Worm (Caenorhabditis elegans) whole organism, L4 larva: Measurements from ENCODE around the gene T16G1.9.

ENCODE experiments used
- F10B5.3 ChIP-seq: sonication (generic microtip); optimal IDR thresholded peaks from 2 replicates; lab custom pipeline; 2016; ENCODE audit warnings: mild to moderate bottlenecking, missing genetic modification characterization, missing compliant biosample characterization
- Y5F2A.4 ChIP-seq: fragments of 200-800 bp; sonication (Bioruptor generic); optimal IDR thresholded peaks from 2 replicates; lab custom pipeline; 2018; ENCODE audit warnings: mild to moderate bottlenecking, missing genetic modification characterization, missing compliant biosample characterization
- aha-1 ChIP-seq: fragments of 150-350 bp; peaks from one replicate; lab custom pipeline; 2014; ENCODE audit warnings: missing biosample characterization, missing genetic modification characterization
- ama-1 ChIP-seq: fragments of 150-350 bp; optimal IDR thresholded peaks from 2 replicates; lab custom pipeline; 2014; ENCODE audit warnings: inconsistent platforms, mixed read lengths
- ceh-20 ChIP-seq: fragments of 200-800 bp; sonication (Bioruptor generic); IDR thresholded peaks from 2 replicates; pipeline ENCODE4 v1.3.6; 2022; ENCODE audit warnings: missing genetic modification reagents, missing genetic modification characterization, missing compliant biosample characterization
- ceh-28 ChIP-seq: fragments of 150-350 bp; optimal IDR thresholded peaks from 2 replicates; lab custom pipeline; 2014; ENCODE audit warnings: missing biosample characterization, missing genetic modification reagents, missing genetic modification characterization
- ceh-82 ChIP-seq: sonication (generic microtip); optimal IDR thresholded peaks from 2 replicates; lab custom pipeline; 2017; ENCODE audit warnings: missing biosample characterization, missing genetic modification characterization
- ces-1 ChIP-seq: fragments of 150-350 bp; sonication (generic microtip); optimal IDR thresholded peaks from 4 replicates; lab custom pipeline; 2014; ENCODE audit warnings: missing biosample characterization, missing genetic modification reagents, missing genetic modification characterization
- daf-16 ChIP-seq, 3 experiments: sonication (generic microtip); optimal IDR thresholded peaks; 2 replicates each; lab custom pipeline; 2016 to 2017; ENCODE audit warnings: missing genetic modification characterization in 3 of 3, missing genetic modification reagents in 3 of 3, mild to moderate bottlenecking in 2 of 3, missing compliant biosample characterization in 2 of 3, missing biosample characterization in 1 of 3, moderate library complexity in 1 of 3
- dmd-9 ChIP-seq: fragments of 200-800 bp; sonication (Bioruptor generic); IDR thresholded peaks from 2 replicates; pipeline ENCODE4 v1.3.6; 2022; ENCODE audit warnings: missing genetic modification reagents, missing genetic modification characterization, missing compliant biosample characterization
- dpl-1 ChIP-seq: fragments of 150-350 bp; optimal IDR thresholded peaks from 2 replicates; lab custom pipeline; 2014; ENCODE audit warnings: missing biosample characterization, missing genetic modification reagents, missing genetic modification characterization
- egl-27 ChIP-seq: sonication (generic microtip); optimal IDR thresholded peaks from 3 replicates; lab custom pipeline; 2017; ENCODE audit warnings: missing biosample characterization, missing genetic modification reagents, missing genetic modification characterization
- hlh-11 ChIP-seq: fragments of 200-800 bp; sonication (Bioruptor generic); optimal IDR thresholded peaks from 2 replicates; lab custom pipeline; 2018; ENCODE audit warnings: mild to moderate bottlenecking, missing genetic modification characterization, missing compliant biosample characterization
- lim-7 ChIP-seq: fragments of 200-800 bp; sonication (Bioruptor generic); IDR thresholded peaks from 2 replicates; pipeline ENCODE4 v1.3.6; 2022; ENCODE audit warnings: missing genetic modification characterization, missing compliant biosample characterization
- lin-1 ChIP-seq: fragments of 200-800 bp; sonication (Bioruptor generic); IDR thresholded peaks from 2 replicates; pipeline ENCODE4 v1.3.6; 2022; ENCODE audit warnings: missing genetic modification reagents, missing genetic modification characterization, missing compliant biosample characterization
- lin-29 ChIP-seq: fragments of 200-800 bp; sonication (Bioruptor generic); IDR thresholded peaks from 2 replicates; pipeline ENCODE4 v1.3.6; 2022; ENCODE audit warnings: missing genetic modification reagents, missing genetic modification characterization, missing compliant biosample characterization
- lsy-2 ChIP-seq, 2 experiments: fragments of 150-350 bp in 1 of 2; sonication (generic microtip) in 1 of 2; optimal IDR thresholded peaks; 2 replicates each; lab custom pipeline; 2014 to 2017; ENCODE audit warnings: missing biosample characterization in 2 of 2, missing genetic modification characterization in 2 of 2
- php-3 ChIP-seq: fragments of 200-800 bp; sonication (Bioruptor generic); IDR thresholded peaks from 2 replicates; pipeline ENCODE4 v1.3.6; 2022; ENCODE audit warnings: missing genetic modification reagents, missing genetic modification characterization, missing compliant biosample characterization
- skn-1 ChIP-seq: fragments of 150-350 bp; optimal IDR thresholded peaks from 2 replicates; lab custom pipeline; 2014; ENCODE audit warnings: missing biosample characterization, missing genetic modification characterization
- snpc-4 ChIP-seq: fragments of 150-350 bp; optimal IDR thresholded peaks from 2 replicates; lab custom pipeline; 2014; ENCODE audit warnings: missing biosample characterization, missing genetic modification characterization
- spr-3 ChIP-seq: fragments of 200-800 bp; sonication (Bioruptor generic); optimal IDR thresholded peaks from 2 replicates; lab custom pipeline; 2018; ENCODE audit warnings: mild to moderate bottlenecking, missing genetic modification characterization, missing compliant biosample characterization
- tag-97 ChIP-seq: fragments of 200-800 bp; sonication (Bioruptor generic); IDR thresholded peaks from 2 replicates; pipeline ENCODE4 v1.3.6; 2022; ENCODE audit warnings: missing genetic modification characterization, missing compliant biosample characterization
- unc-130 ChIP-seq: sonication (generic microtip); optimal IDR thresholded peaks from 2 replicates; lab custom pipeline; 2016; ENCODE audit warnings: missing genetic modification reagents, missing genetic modification characterization, missing compliant biosample characterization
- unc-39 ChIP-seq: sonication (generic microtip); optimal IDR thresholded peaks from 2 replicates; lab custom pipeline; 2017; ENCODE audit warnings: missing biosample characterization, missing genetic modification characterization
- unc-62 ChIP-seq, 3 experiments: fragments of 150-350 bp in 1 of 3; sonication (generic microtip); optimal IDR thresholded peaks in 2 of 3; peaks in 1 of 3; 1 replicate in 1 of 3; 2 replicates in 2 of 3; lab custom pipeline; 2014 to 2017; ENCODE audit warnings: missing biosample characterization in 3 of 3, missing genetic modification characterization in 3 of 3, missing genetic modification reagents in 3 of 3, missing genotype in 1 of 3
- zfp-2 ChIP-seq: sonication (generic microtip); optimal IDR thresholded peaks from 2 replicates; lab custom pipeline; 2016; ENCODE audit warnings: mild to moderate bottlenecking, missing genetic modification characterization, missing compliant biosample characterization

Gene T16G1.9

ce11 chrV:12898583-12899232, 52.0 kb downstream of the T16G1.9 start:
- TF ChIP-seq lin-29 (GFP tag; lab: Robert Waterston, UW) = no peak
- peak; percentile 43 for TF ChIP-seq aha-1 (tag; lab: Kevin White, UChicago)
- TF ChIP-seq ceh-28 = no peak
- TF ChIP-seq ceh-82 = no peak
- 0 out of 2 replicates have a peak, but pooled peaks have one; percentile 29 for TF ChIP-seq ceh-20 (GFP tag; lab: Robert Waterston, UW)
- no peak for TF ChIP-seq dpl-1 (GFP tag; lab: Kevin White, UChicago)
- TF ChIP-seq unc-130 (GFP tag; lab: Kevin White, UChicago) = no peak
- no peak for TF ChIP-seq ces-1
- TF ChIP-seq unc-62 (GFP tag; optimal IDR thresholded peaks at IDR 0.05 in 1 of 2; lab: Kevin White, UChicago) = peak in 1 of 2 experiments; percentile 76
- TF ChIP-seq unc-62 (tag; optimal IDR thresholded peaks at IDR 0.05; lab: Kevin White, UChicago) = no peak
- no peak for TF ChIP-seq skn-1 (tag; lab: Kevin White, UChicago)
- TF ChIP-seq lsy-2 (tag; optimal IDR thresholded peaks at IDR 0.05; lab: Kevin White, UChicago) = peak in 1 of 2 experiments; percentile 17
- TF ChIP-seq lin-1 (GFP tag; lab: Robert Waterston, UW) = no peak

ce11 chrV:12897338-12897737, 53.3 kb downstream of the T16G1.9 start:
- TF ChIP-seq ama-1 = no peak
- no peak for TF ChIP-seq dmd-9 (GFP tag; lab: Robert Waterston, UW)
- no peak for TF ChIP-seq F10B5.3 (tag; lab: Kevin White, UChicago)
- TF ChIP-seq egl-27 (tag; lab: Kevin White, UChicago) = no peak
- TF ChIP-seq php-3 = no peak
- no peak for TF ChIP-seq unc-62 (GFP tag; optimal IDR thresholded peaks at IDR 0.05 in 1 of 2; lab: Kevin White, UChicago)
- no peak for TF ChIP-seq unc-62 (tag; optimal IDR thresholded peaks at IDR 0.05; lab: Kevin White, UChicago)
- no peak for TF ChIP-seq ces-1
- TF ChIP-seq spr-3 (GFP tag; lab: Kevin White, UChicago) = no peak
- no peak for TF ChIP-seq lim-7
- no peak for TF ChIP-seq Y5F2A.4 (GFP tag; lab: Kevin White, UChicago)
- TF ChIP-seq snpc-4 (tag; lab: Kevin White, UChicago) = no peak
- no peak for TF ChIP-seq unc-39 (tag; lab: Kevin White, UChicago)
- no peak for TF ChIP-seq zfp-2 (tag; lab: Kevin White, UChicago)

- no peak for TF ChIP-seq tag-97 (GFP tag; lab: Robert Waterston, UW)
- TF ChIP-seq hlh-11 (tag; lab: Kevin White, UChicago) = peak; percentile 32
- TF ChIP-seq daf-16 (GFP tag; optimal IDR thresholded peaks at IDR 0.05; lab: Kevin White, UChicago) = peak in 1 of 2 experiments; percentile 31
- TF ChIP-seq daf-16 (tag; optimal IDR thresholded peaks at IDR 0.05; lab: Kevin White, UChicago) = no peak
Measured at ce11 chrV:12896850-12897249, 53.8 kb downstream of the T16G1.9 start.
